Fruit fly (Drosophila melanogaster) whole organism, embryonic: ENCODE data around the gene Dscam2.

ENCODE experiments used
- Awh ChIP-seq: fragments of 200-800 bp; sonication (Bioruptor generic); IDR thresholded peaks from 2 replicates; pipeline ENCODE4, ENCODE4 v1.3.6; 2022; ENCODE audit warnings: missing biosample characterization, missing genetic modification characterization
- Blimp-1 ChIP-seq: fragments of 200-800 bp; sonication (Bioruptor generic); optimal IDR thresholded peaks from 3 replicates; lab custom pipeline; 2018; ENCODE audit warnings: missing biosample characterization, missing genetic modification characterization, mild to moderate bottlenecking, moderate library complexity, missing genetic modification reagents
- CG10543 ChIP-seq: fragments of 200-800 bp; sonication (Bioruptor generic); optimal IDR thresholded peaks from 3 replicates; lab custom pipeline; 2017; ENCODE audit warnings: missing biosample characterization, mild to moderate bottlenecking, missing genetic modification characterization, moderate library complexity
- CG12391 ChIP-seq: fragments of 200-800 bp; sonication (Bioruptor generic); optimal IDR thresholded peaks from 3 replicates; lab custom pipeline; 2018; ENCODE audit warnings: missing biosample characterization, mild to moderate bottlenecking, missing genetic modification characterization, moderate library complexity
- CG13287 ChIP-seq: fragments of 200-800 bp; sonication (Bioruptor generic); IDR thresholded peaks from 2 replicates; pipeline ENCODE4 v1.3.6; 2022; ENCODE audit warnings: missing biosample characterization, missing genetic modification characterization; ENCODE audit not compliant: partially characterized antibody
- CG15073 ChIP-seq: fragments of 200-800 bp; sonication (Bioruptor generic); optimal IDR thresholded peaks from 2 replicates; lab custom pipeline; 2016; ENCODE audit warnings: missing biosample characterization, missing genetic modification characterization
- CG17328 ChIP-seq: fragments of 200-800 bp; sonication (Bioruptor generic); IDR thresholded peaks from 2 replicates; pipeline ENCODE4 v1.3.6; 2022; ENCODE audit warnings: missing biosample characterization, missing genetic modification characterization
- CG17361 ChIP-seq: fragments of 200-800 bp; sonication (Bioruptor generic); IDR thresholded peaks from 3 replicates; pipeline ENCODE4 v1.3.6; 2022; ENCODE audit warnings: missing biosample characterization, missing genetic modification characterization
- CG17612 ChIP-seq: fragments of 200-800 bp; sonication (Bioruptor generic); IDR thresholded peaks from 2 replicates; pipeline ENCODE4 v1.3.6; 2022; ENCODE audit warnings: missing biosample characterization, missing genetic modification characterization
- CG17912 ChIP-seq: fragments of 200-800 bp; sonication (Bioruptor generic); optimal IDR thresholded peaks from 2 replicates; lab custom pipeline; 2018; ENCODE audit warnings: missing biosample characterization, mild to moderate bottlenecking, missing genetic modification characterization
- CG18599 ChIP-seq: fragments of 200-800 bp; sonication (Bioruptor generic); optimal IDR thresholded peaks from 3 replicates; lab custom pipeline; 2017; ENCODE audit warnings: missing biosample characterization, missing genetic modification characterization, mild to moderate bottlenecking, moderate library complexity, missing genetic modification reagents
- CG2678 ChIP-seq: fragments of 200-800 bp; sonication (Bioruptor generic); optimal IDR thresholded peaks from 3 replicates; lab custom pipeline; 2019; ENCODE audit warnings: missing biosample characterization, mild to moderate bottlenecking, missing genetic modification characterization, moderate library complexity
- CG2712 ChIP-seq: fragments of 200-800 bp; optimal IDR thresholded peaks from 3 replicates; lab custom pipeline; 2019; ENCODE audit warnings: missing biosample characterization, mild to moderate bottlenecking, missing genetic modification characterization, moderate library complexity
- CG2889 ChIP-seq: fragments of 200-800 bp; sonication (Bioruptor generic); IDR thresholded peaks from 3 replicates; pipeline ENCODE4 v1.3.6; 2022; ENCODE audit warnings: missing biosample characterization, missing genetic modification characterization
- CG30020 ChIP-seq: fragments of 200-800 bp; optimal IDR thresholded peaks from 2 replicates; lab custom pipeline; 2019; ENCODE audit warnings: missing biosample characterization, mild to moderate bottlenecking, missing genetic modification characterization, moderate library complexity
- CG33557 ChIP-seq: fragments of 200-800 bp; sonication (Bioruptor generic); optimal IDR thresholded peaks from 2 replicates; lab custom pipeline; 2019; ENCODE audit warnings: missing biosample characterization, mild to moderate bottlenecking, missing genetic modification characterization, moderate library complexity
- CG34422 ChIP-seq: fragments of 200-800 bp; sonication (Bioruptor generic); IDR thresholded peaks from 3 replicates; pipeline ENCODE4 v1.3.6; 2022; ENCODE audit warnings: missing biosample characterization, missing genetic modification characterization
- CG42726 ChIP-seq: fragments of 200-800 bp; sonication (Bioruptor generic); IDR thresholded peaks from 2 replicates; pipeline ENCODE4 v1.3.6; 2022; ENCODE audit warnings: missing biosample characterization, missing genetic modification characterization; ENCODE audit not compliant: partially characterized antibody
- CG4730 ChIP-seq: fragments of 200-800 bp; sonication (Bioruptor generic); IDR thresholded peaks from 2 replicates; pipeline ENCODE4 v1.3.6; 2022; ENCODE audit warnings: missing biosample characterization, missing genetic modification characterization
- CG7556 ChIP-seq: fragments of 200-800 bp; sonication (Bioruptor generic); optimal IDR thresholded peaks from 2 replicates; lab custom pipeline; 2017; ENCODE audit warnings: missing biosample characterization, mild to moderate bottlenecking, missing genetic modification characterization
- CG9932 ChIP-seq: fragments of 200-800 bp; sonication (Bioruptor generic); IDR thresholded peaks from 2 replicates; pipeline ENCODE4 v1.3.6; 2022; ENCODE audit warnings: missing biosample characterization, missing genetic modification characterization
- CrebB ChIP-seq: fragments of 200-800 bp; sonication (Bioruptor generic); optimal IDR thresholded peaks from 3 replicates; lab custom pipeline; 2018; ENCODE audit warnings: missing biosample characterization, mild to moderate bottlenecking, missing genetic modification characterization
- Deaf1 ChIP-seq: fragments of 200-800 bp; optimal IDR thresholded peaks from 3 replicates; lab custom pipeline; 2019; ENCODE audit warnings: missing biosample characterization, mild to moderate bottlenecking, missing genetic modification characterization, moderate library complexity
- Dref ChIP-seq: fragments of 200-800 bp; sonication (Bioruptor generic); IDR thresholded peaks from 2 replicates; pipeline ENCODE4 v1.3.6; 2022; ENCODE audit warnings: missing biosample characterization, missing genetic modification characterization
- E2f2 ChIP-seq: fragments of 200-800 bp; sonication (Bioruptor generic); IDR thresholded peaks from 2 replicates; pipeline ENCODE4 v1.3.6; 2022; ENCODE audit warnings: missing biosample characterization, missing genetic modification characterization
- Ets97D ChIP-seq: fragments of 200-800 bp; sonication (Bioruptor generic); optimal IDR thresholded peaks from 3 replicates; lab custom pipeline; 2016; ENCODE audit warnings: missing biosample characterization, missing genetic modification characterization
- Fer1 ChIP-seq: fragments of 200-800 bp; sonication (Bioruptor generic); optimal IDR thresholded peaks from 2 replicates; lab custom pipeline; 2017; ENCODE audit warnings: missing biosample characterization, mild to moderate bottlenecking, missing genetic modification characterization
- H15 ChIP-seq: fragments of 200-800 bp; sonication (Bioruptor generic); IDR thresholded peaks from 3 replicates; pipeline ENCODE4 v1.3.6; 2022; ENCODE audit warnings: missing biosample characterization, missing genetic modification characterization
- H2.0 ChIP-seq: fragments of 200-800 bp; sonication (Bioruptor generic); IDR thresholded peaks from 2 replicates; pipeline ENCODE4 v1.3.6; 2022; ENCODE audit warnings: missing biosample characterization, missing genetic modification characterization
- Opbp ChIP-seq: fragments of 200-800 bp; sonication (Bioruptor generic); IDR thresholded peaks from 3 replicates; pipeline ENCODE4 v1.3.6; 2022; ENCODE audit warnings: missing biosample characterization, missing genetic modification characterization; ENCODE audit not compliant: partially characterized antibody
- Pdp1 ChIP-seq, 2 experiments: fragments of 200-800 bp; sonication (Bioruptor generic); optimal IDR thresholded peaks; 3 replicates each; lab custom pipeline; 2016; ENCODE audit warnings: missing biosample characterization in 2 of 2, missing genetic modification characterization in 2 of 2, mild to moderate bottlenecking in 1 of 2, moderate library complexity in 1 of 2
- Sin3A ChIP-seq: fragments of >200 bp; optimal IDR thresholded peaks from 2 replicates; lab custom pipeline; 2018
- YL-1 ChIP-seq: fragments of 200-800 bp; sonication (Bioruptor generic); optimal IDR thresholded peaks from 3 replicates; lab custom pipeline; 2017; ENCODE audit warnings: missing biosample characterization, mild to moderate bottlenecking, missing genetic modification characterization
- br ChIP-seq: fragments of >200 bp; optimal IDR thresholded peaks from 2 replicates; lab custom pipeline; 2017
- btn ChIP-seq: fragments of 200-800 bp; sonication (Bioruptor generic); optimal IDR thresholded peaks from 2 replicates; lab custom pipeline; 2016; ENCODE audit warnings: missing biosample characterization, missing genetic modification characterization
- crol ChIP-seq: fragments of 200-800 bp; sonication (Bioruptor generic); IDR thresholded peaks from 2 replicates; pipeline ENCODE4 v1.3.6; 2022; ENCODE audit warnings: missing biosample characterization, missing genetic modification characterization
- dimm ChIP-seq: fragments of 200-800 bp; sonication (Bioruptor generic); IDR thresholded peaks from 2 replicates; pipeline ENCODE4 v1.3.6; 2022; ENCODE audit warnings: missing biosample characterization, missing genetic modification characterization
- dpn ChIP-seq, 2 experiments: fragments of 200-800 bp; sonication (Bioruptor generic); optimal IDR thresholded peaks; 3 replicates each; lab custom pipeline; 2016; ENCODE audit warnings: missing biosample characterization in 2 of 2, missing genetic modification characterization in 2 of 2
- en ChIP-seq: fragments of 200-800 bp; sonication (Bioruptor generic); optimal IDR thresholded peaks from 2 replicates; lab custom pipeline; 2016; ENCODE audit warnings: missing biosample characterization, missing genetic modification characterization
- gcm2 ChIP-seq: fragments of 200-800 bp; sonication (Bioruptor generic); optimal IDR thresholded peaks from 2 replicates; lab custom pipeline; 2016; ENCODE audit warnings: missing biosample characterization, missing genetic modification characterization
- grau ChIP-seq: fragments of 200-800 bp; optimal IDR thresholded peaks from 3 replicates; lab custom pipeline; 2019; ENCODE audit warnings: missing biosample characterization, mild to moderate bottlenecking, missing genetic modification characterization, moderate library complexity
- grn ChIP-seq: fragments of 200-800 bp; sonication (Bioruptor generic); optimal IDR thresholded peaks from 3 replicates; lab custom pipeline; 2017; ENCODE audit warnings: missing biosample characterization, missing genetic modification characterization
- hbn ChIP-seq: fragments of 200-800 bp; sonication (Bioruptor generic); IDR thresholded peaks from 2 replicates; pipeline ENCODE4 v1.3.6; 2022; ENCODE audit warnings: missing biosample characterization, missing genetic modification characterization; ENCODE audit not compliant: partially characterized antibody
- kah ChIP-seq: fragments of 200-800 bp; sonication (Bioruptor generic); optimal IDR thresholded peaks from 2 replicates; lab custom pipeline; 2018; ENCODE audit warnings: missing biosample characterization, mild to moderate bottlenecking, missing genetic modification characterization
- lilli ChIP-seq: fragments of 200-800 bp; sonication (Bioruptor generic); optimal IDR thresholded peaks from 3 replicates; lab custom pipeline; 2016; ENCODE audit warnings: missing biosample characterization, missing genetic modification characterization
- nom ChIP-seq: fragments of 200-800 bp; sonication (Bioruptor generic); optimal IDR thresholded peaks from 2 replicates; lab custom pipeline; 2017; ENCODE audit warnings: missing biosample characterization, missing genetic modification characterization, mild to moderate bottlenecking, moderate library complexity, missing genetic modification reagents
- peb ChIP-seq: fragments of 200-800 bp; sonication (Bioruptor generic); IDR thresholded peaks from 2 replicates; pipeline ENCODE4 v1.3.6; 2022; ENCODE audit warnings: missing biosample characterization, missing genetic modification characterization
- row ChIP-seq: fragments of 200-800 bp; sonication (Bioruptor generic); IDR thresholded peaks from 3 replicates; pipeline ENCODE4 v1.3.6; 2022; ENCODE audit warnings: missing biosample characterization, missing genetic modification characterization
- run ChIP-seq: fragments of 200-800 bp; sonication (Bioruptor generic); optimal IDR thresholded peaks from 3 replicates; lab custom pipeline; 2018; ENCODE audit warnings: missing biosample characterization, mild to moderate bottlenecking, missing genetic modification characterization
- tup ChIP-seq: fragments of 200-800 bp; sonication (Bioruptor generic); optimal IDR thresholded peaks from 2 replicates; lab custom pipeline; 2016; ENCODE audit warnings: missing biosample characterization, mild to moderate bottlenecking, missing genetic modification characterization, moderate library complexity
- unpg ChIP-seq: fragments of 200-800 bp; sonication (Bioruptor generic); optimal IDR thresholded peaks from 3 replicates; lab custom pipeline; 2018; ENCODE audit warnings: missing biosample characterization, mild to moderate bottlenecking, missing genetic modification characterization, moderate library complexity
- zf30C ChIP-seq: fragments of 200-800 bp; sonication (Bioruptor generic); optimal IDR thresholded peaks from 3 replicates; lab custom pipeline; 2018; ENCODE audit warnings: missing biosample characterization, mild to moderate bottlenecking, missing genetic modification characterization

Gene Dscam2

DNA sequence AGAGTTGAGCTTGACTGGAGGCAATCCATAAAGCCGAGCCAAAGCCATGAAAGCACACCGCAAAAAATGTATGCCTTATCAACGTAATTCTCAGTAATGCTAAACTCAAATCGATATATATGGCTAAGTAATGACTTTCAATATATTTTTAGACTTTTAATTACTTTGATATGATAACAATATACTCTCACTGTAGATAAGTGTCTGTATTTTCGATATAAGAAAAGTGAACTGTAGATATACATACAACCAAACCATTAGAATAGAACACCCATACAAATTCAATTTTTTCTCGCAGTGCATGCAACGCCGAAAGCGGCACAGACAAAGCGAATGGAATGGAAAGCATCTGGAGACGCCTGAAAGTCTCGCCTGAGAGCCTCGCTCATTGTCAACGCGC is 36.1 kb downstream of the Dscam2 start (continued):
- TF ChIP-seq grau (peak; percentile 24), CG34422 (GFP tag; lab: Robert Waterston, UW) (no peak), Opbp (GFP tag; lab: Robert Waterston, UW) (no peak), gcm2 (GFP tag; lab: Kevin White, UChicago) (no peak), kah (GFP tag; lab: Kevin White, UChicago) (no peak), peb (GFP tag; lab: Robert Waterston, UW) (no peak), Ets97D (GFP tag; lab: Kevin White, UChicago) (no peak), Deaf1 (tag; lab: Kevin White, UChicago) (no peak), Awh (GFP tag; lab: Robert Waterston, UW) (no peak), CG4730 (GFP tag; lab: Robert Waterston, UW) (no peak), unpg (GFP tag; lab: Kevin White, UChicago) (peak; percentile 18), br (lab: Kevin White, UChicago) (no peak), E2f2 (GFP tag; lab: Robert Waterston, UW) (no peak), CG17912 (no peak), CG18599 (no peak), CG17612 (GFP tag; lab: Robert Waterston, UW) (no peak), zf30C (GFP tag; lab: Kevin White, UChicago) (no peak), CG17361 (0 out of 3 replicates have a peak, but pooled peaks have one; percentile 24), CG33557 (no peak), CG15073 (GFP tag; lab: Kevin White, UChicago) (no peak), CG13287 (GFP tag; lab: Robert Waterston, UW) (no peak), Fer1 (GFP tag; lab: Kevin White, UChicago) (no peak), H2.0 (GFP tag; lab: Robert Waterston, UW) (no peak), YL-1 (no peak), Dref (no peak), CG10543 (GFP tag; lab: Kevin White, UChicago) (no peak), nom (peak; percentile 44), en (GFP tag; lab: Kevin White, UChicago) (no peak), CrebB (tag; lab: Kevin White, UChicago) (no peak), CG2678 (tag; lab: Kevin White, UChicago) (peak; percentile 40), dimm (GFP tag; lab: Robert Waterston, UW) (no peak), Blimp-1 (GFP tag; lab: Kevin White, UChicago) (peak; percentile 34), CG2712 (peak; percentile 19), CG42726 (GFP tag; lab: Robert Waterston, UW) (no peak), run (tag; lab: Kevin White, UChicago) (no peak), CG17328 (no peak), dpn (GFP tag; optimal IDR thresholded peaks at IDR 0.05; lab: Kevin White, UChicago) (no peak), lilli (GFP tag; lab: Kevin White, UChicago) (peak; percentile 1), hbn (GFP tag; lab: Robert Waterston, UW) (no peak), crol (GFP tag; lab: Robert Waterston, UW) (no peak), tup (GFP tag; lab: Kevin White, UChicago) (no peak), CG12391 (no peak), Sin3A (no peak), CG7556 (no peak), btn (no peak), CG9932 (GFP tag; lab: Robert Waterston, UW) (no peak), grn (GFP tag; lab: Kevin White, UChicago) (no peak), CG2889 (GFP tag; lab: Robert Waterston, UW) (no peak), row (GFP tag; lab: Robert Waterston, UW) (peak; percentile 26; the same call in 2 of the 3 replicates), CG30020 (tag; lab: Kevin White, UChicago) (no peak), Pdp1 (GFP tag; optimal IDR thresholded peaks at IDR 0.05; lab: Kevin White, UChicago) (no peak), H15 (no peak)
